Fruit fly (Drosophila melanogaster) whole organism, embryonic: ENCODE measurements around the gene Z600.

ENCODE experiments used
- B-H1 ChIP-seq: fragments of 200-800 bp; sonication (Bioruptor generic); IDR thresholded peaks from 3 replicates; pipeline ENCODE4 v1.3.6; 2022; ENCODE audit warnings: missing biosample characterization, missing genetic modification characterization
- B-H2 ChIP-seq: fragments of 200-800 bp; sonication (Bioruptor generic); optimal IDR thresholded peaks from 2 replicates; lab custom pipeline; 2018; ENCODE audit warnings: missing biosample characterization, mild to moderate bottlenecking, missing genetic modification characterization
- Bgb ChIP-seq: fragments of 200-800 bp; sonication (Bioruptor generic); IDR thresholded peaks from 2 replicates; pipeline ENCODE4 v1.3.6; 2022; ENCODE audit warnings: missing biosample characterization, missing genetic modification characterization; ENCODE audit not compliant: partially characterized antibody
- CG10959 ChIP-seq: fragments of 200-800 bp; sonication (Bioruptor generic); IDR thresholded peaks from 2 replicates; pipeline ENCODE4 v1.3.6; 2022; ENCODE audit warnings: missing biosample characterization, missing genetic modification characterization
- CG11247 ChIP-seq: fragments of 200-800 bp; sonication (Bioruptor generic); IDR thresholded peaks from 2 replicates; pipeline ENCODE4 v1.3.6; 2022; ENCODE audit warnings: missing biosample characterization, missing genetic modification characterization
- CG11456 ChIP-seq: fragments of 200-800 bp; sonication (Bioruptor generic); IDR thresholded peaks from 3 replicates; pipeline ENCODE4 v1.3.6; 2022; ENCODE audit warnings: missing biosample characterization, missing genetic modification characterization
- CG12071 ChIP-seq: fragments of 200-800 bp; sonication (Bioruptor generic); optimal IDR thresholded peaks from 3 replicates; lab custom pipeline; 2018; ENCODE audit warnings: missing biosample characterization, mild to moderate bottlenecking, missing genetic modification characterization
- CG1233 ChIP-seq: fragments of 200-800 bp; sonication (Bioruptor generic); optimal IDR thresholded peaks from 4 replicates; lab custom pipeline; 2018; ENCODE audit warnings: missing biosample characterization, mild to moderate bottlenecking, missing genetic modification characterization
- CG15269 ChIP-seq: fragments of 200-800 bp; sonication (Bioruptor generic); optimal IDR thresholded peaks from 2 replicates; lab custom pipeline; 2018; ENCODE audit warnings: missing biosample characterization, mild to moderate bottlenecking, missing genetic modification characterization, moderate library complexity
- CG17328 ChIP-seq: fragments of 200-800 bp; sonication (Bioruptor generic); IDR thresholded peaks from 2 replicates; pipeline ENCODE4 v1.3.6; 2022; ENCODE audit warnings: missing biosample characterization, missing genetic modification characterization
- CG17612 ChIP-seq: fragments of 200-800 bp; sonication (Bioruptor generic); IDR thresholded peaks from 2 replicates; pipeline ENCODE4 v1.3.6; 2022; ENCODE audit warnings: missing biosample characterization, missing genetic modification characterization
- CG18599 ChIP-seq: fragments of 200-800 bp; sonication (Bioruptor generic); optimal IDR thresholded peaks from 3 replicates; lab custom pipeline; 2017; ENCODE audit warnings: missing biosample characterization, missing genetic modification characterization, mild to moderate bottlenecking, moderate library complexity, missing genetic modification reagents
- CG2889 ChIP-seq: fragments of 200-800 bp; sonication (Bioruptor generic); IDR thresholded peaks from 3 replicates; pipeline ENCODE4 v1.3.6; 2022; ENCODE audit warnings: missing biosample characterization, missing genetic modification characterization
- CG30403 ChIP-seq: fragments of 200-800 bp; sonication (Bioruptor generic); optimal IDR thresholded peaks from 3 replicates; lab custom pipeline; 2016; ENCODE audit warnings: missing biosample characterization, missing genetic modification characterization
- CG32767 ChIP-seq: fragments of 200-800 bp; sonication (Bioruptor generic); IDR thresholded peaks from 2 replicates; pipeline ENCODE4 v1.3.6; 2022; ENCODE audit warnings: missing biosample characterization, missing genetic modification characterization
- CG3838 ChIP-seq: fragments of 200-800 bp; sonication (Bioruptor generic); optimal IDR thresholded peaks from 3 replicates; lab custom pipeline; 2016; ENCODE audit warnings: missing biosample characterization, missing genetic modification characterization
- CG4282 ChIP-seq: fragments of 200-800 bp; sonication (Bioruptor generic); optimal IDR thresholded peaks from 2 replicates; lab custom pipeline; 2016; ENCODE audit warnings: missing biosample characterization, missing genetic modification characterization
- CG4707 ChIP-seq: fragments of 200-800 bp; sonication (Bioruptor generic); optimal IDR thresholded peaks from 2 replicates; lab custom pipeline; 2018; ENCODE audit warnings: missing biosample characterization, mild to moderate bottlenecking, missing genetic modification characterization, moderate library complexity
- CG4730 ChIP-seq: fragments of 200-800 bp; sonication (Bioruptor generic); IDR thresholded peaks from 2 replicates; pipeline ENCODE4 v1.3.6; 2022; ENCODE audit warnings: missing biosample characterization, missing genetic modification characterization
- CG8924 ChIP-seq: fragments of 200-800 bp; optimal IDR thresholded peaks from 3 replicates; lab custom pipeline; 2019; ENCODE audit warnings: missing biosample characterization, mild to moderate bottlenecking, missing genetic modification characterization, moderate library complexity
- CG8944 ChIP-seq: fragments of 200-800 bp; sonication (Bioruptor generic); optimal IDR thresholded peaks from 3 replicates; lab custom pipeline; 2016; ENCODE audit warnings: missing biosample characterization, missing genetic modification characterization
- Chrac-16 ChIP-seq: fragments of 200-800 bp; sonication (Bioruptor generic); optimal IDR thresholded peaks from 3 replicates; lab custom pipeline; 2016; ENCODE audit warnings: missing biosample characterization, missing genetic modification characterization
- D ChIP-seq, 2 experiments: fragments of 200-800 bp in 1 of 2; fragments of >200 bp in 1 of 2; sonication (Bioruptor generic) in 1 of 2; optimal IDR thresholded peaks; 2 replicates in 1 of 2; 3 replicates in 1 of 2; lab custom pipeline; 2017; ENCODE audit warnings: mild to moderate bottlenecking in 1 of 2, missing biosample characterization in 1 of 2, missing genetic modification characterization in 1 of 2, missing genetic modification reagents in 1 of 2
- Dip2 ChIP-seq: fragments of 200-800 bp; sonication (Bioruptor generic); IDR thresholded peaks from 2 replicates; pipeline ENCODE4 v1.3.6; 2022; ENCODE audit warnings: missing biosample characterization, missing genetic modification characterization
- Dll ChIP-seq: fragments of 200-800 bp; sonication (Bioruptor generic); IDR thresholded peaks from 4 replicates; pipeline ENCODE4 v1.3.6; 2022; ENCODE audit warnings: missing biosample characterization, missing genetic modification characterization; ENCODE audit not compliant: partially characterized antibody
- Doc2 ChIP-seq: fragments of 200-800 bp; sonication (Bioruptor generic); IDR thresholded peaks from 2 replicates; pipeline ENCODE4 v1.3.6; 2022; ENCODE audit warnings: missing biosample characterization, missing genetic modification characterization
- Ets97D ChIP-seq: fragments of 200-800 bp; sonication (Bioruptor generic); optimal IDR thresholded peaks from 3 replicates; lab custom pipeline; 2016; ENCODE audit warnings: missing biosample characterization, missing genetic modification characterization
- Mad ChIP-seq: fragments of 200-800 bp; sonication (Bioruptor generic); optimal IDR thresholded peaks from 2 replicates; lab custom pipeline; 2016; ENCODE audit warnings: missing biosample characterization, missing genetic modification characterization
- Max ChIP-seq: fragments of 200-800 bp; sonication (Bioruptor generic); optimal IDR thresholded peaks from 2 replicates; lab custom pipeline; 2016; ENCODE audit warnings: missing biosample characterization, mild to moderate bottlenecking, missing genetic modification characterization
- Oaz ChIP-seq: fragments of 200-800 bp; sonication (Bioruptor generic); IDR thresholded peaks from 2 replicates; pipeline ENCODE4 v1.3.6; 2022; ENCODE audit warnings: missing biosample characterization, missing genetic modification characterization
- Pdp1 ChIP-seq, 2 experiments: fragments of 200-800 bp; sonication (Bioruptor generic); optimal IDR thresholded peaks; 3 replicates each; lab custom pipeline; 2016; ENCODE audit warnings: missing biosample characterization in 2 of 2, missing genetic modification characterization in 2 of 2, mild to moderate bottlenecking in 1 of 2, moderate library complexity in 1 of 2
- Sin3A ChIP-seq: fragments of >200 bp; optimal IDR thresholded peaks from 2 replicates; lab custom pipeline; 2018
- aop ChIP-seq: fragments of 200-800 bp; sonication (Bioruptor generic); IDR thresholded peaks from 2 replicates; pipeline ENCODE4 v1.3.6; 2022; ENCODE audit warnings: missing biosample characterization, missing genetic modification characterization
- chif ChIP-seq, 2 experiments: fragments of 200-800 bp; sonication (Bioruptor generic); optimal IDR thresholded peaks; 3 replicates each; lab custom pipeline; 2016; ENCODE audit warnings: missing biosample characterization in 2 of 2, missing genetic modification characterization in 2 of 2
- chinmo ChIP-seq: fragments of 200-800 bp; sonication (Bioruptor generic); IDR thresholded peaks from 4 replicates; pipeline ENCODE4 v1.3.6; 2022; ENCODE audit warnings: missing biosample characterization, missing genetic modification characterization; ENCODE audit not compliant: partially characterized antibody
- dan ChIP-seq: fragments of 200-800 bp; sonication (Bioruptor generic); IDR thresholded peaks from 2 replicates; pipeline ENCODE4 v1.3.6; 2022; ENCODE audit warnings: missing biosample characterization, missing genetic modification characterization
- gce ChIP-seq: fragments of 200-800 bp; sonication (Bioruptor generic); IDR thresholded peaks from 3 replicates; pipeline ENCODE4 v1.3.6; 2022; ENCODE audit warnings: missing biosample characterization, missing genetic modification characterization
- hbn ChIP-seq: fragments of 200-800 bp; sonication (Bioruptor generic); IDR thresholded peaks from 2 replicates; pipeline ENCODE4 v1.3.6; 2022; ENCODE audit warnings: missing biosample characterization, missing genetic modification characterization; ENCODE audit not compliant: partially characterized antibody
- nau ChIP-seq: fragments of 200-800 bp; sonication (Bioruptor generic); optimal IDR thresholded peaks from 3 replicates; lab custom pipeline; 2017; ENCODE audit warnings: missing biosample characterization, mild to moderate bottlenecking, missing genetic modification characterization, missing genetic modification reagents
- odd ChIP-seq: fragments of 200-800 bp; sonication (Bioruptor generic); optimal IDR thresholded peaks from 2 replicates; lab custom pipeline; 2017; ENCODE audit warnings: missing biosample characterization, mild to moderate bottlenecking, missing genetic modification characterization
- org-1 ChIP-seq: fragments of 200-800 bp; sonication (Bioruptor generic); optimal IDR thresholded peaks from 2 replicates; lab custom pipeline; 2017; ENCODE audit warnings: missing biosample characterization, missing genetic modification characterization
- p53 ChIP-seq: fragments of 200-800 bp; sonication (Bioruptor generic); optimal IDR thresholded peaks from 2 replicates; lab custom pipeline; 2016; ENCODE audit warnings: missing biosample characterization, missing genetic modification characterization
- scrt ChIP-seq: fragments of 200-800 bp; sonication (Bioruptor generic); optimal IDR thresholded peaks from 2 replicates; lab custom pipeline; 2018; ENCODE audit warnings: missing biosample characterization, mild to moderate bottlenecking, missing genetic modification characterization, moderate library complexity
- sob ChIP-seq: fragments of 200-800 bp; sonication (Bioruptor generic); IDR thresholded peaks from 2 replicates; pipeline ENCODE4 v1.3.6; 2022; ENCODE audit warnings: missing biosample characterization, missing genetic modification characterization
- stc ChIP-seq: fragments of 200-800 bp; sonication (Bioruptor generic); IDR thresholded peaks from 2 replicates; pipeline ENCODE4 v1.3.6; 2022; ENCODE audit warnings: missing biosample characterization, missing genetic modification characterization
- tna ChIP-seq: fragments of 200-800 bp; sonication (Bioruptor generic); IDR thresholded peaks from 2 replicates; pipeline ENCODE4 v1.3.6; 2022; ENCODE audit warnings: missing biosample characterization, missing genetic modification characterization; ENCODE audit not compliant: partially characterized antibody
- ttk ChIP-seq: fragments of 200-800 bp; sonication (Bioruptor generic); IDR thresholded peaks from 2 replicates; pipeline ENCODE4 v2.1.2; 2022; ENCODE audit warnings: missing biosample characterization, missing genetic modification characterization
- tx ChIP-seq: fragments of 200-800 bp; sonication (Bioruptor generic); optimal IDR thresholded peaks from 2 replicates; lab custom pipeline; 2016; ENCODE audit warnings: missing biosample characterization, missing genetic modification characterization
- vnd ChIP-seq: fragments of 200-800 bp; sonication (Bioruptor generic); IDR thresholded peaks from 3 replicates; pipeline ENCODE4 v1.3.6; 2022; ENCODE audit warnings: missing biosample characterization, missing genetic modification characterization; ENCODE audit not compliant: partially characterized antibody
- wdn ChIP-seq: fragments of 200-800 bp; sonication (Bioruptor generic); IDR thresholded peaks from 2 replicates; pipeline ENCODE4 v1.3.6; 2022; ENCODE audit warnings: missing biosample characterization, missing genetic modification characterization

Z600 gene

dm6 chr3L:15553993-15554644 is 45.3 kb downstream of the Z600 start, which contains the start of gene AGO2 (continued):
- TF ChIP-seq Chrac-16 (GFP tag; lab: Kevin White, UChicago): no peak
- peak; percentile 46 for TF ChIP-seq nau (GFP tag; lab: Kevin White, UChicago)
- TF ChIP-seq vnd (GFP tag; lab: Robert Waterston, UW): peak; percentile 62; the same call in 1 of the 3 replicates
- TF ChIP-seq B-H2 (GFP tag; lab: Kevin White, UChicago): no peak
- no peak for TF ChIP-seq org-1
- TF ChIP-seq ttk (GFP tag; lab: Robert Waterston, UW): no peak; the same call in 1 of the 2 replicates
- TF ChIP-seq CG8924 (tag; lab: Kevin White, UChicago): peak; percentile 38
- no peak for TF ChIP-seq B-H1 (GFP tag; lab: Robert Waterston, UW)
- TF ChIP-seq CG2889 (GFP tag; lab: Robert Waterston, UW): no peak
- no peak for TF ChIP-seq CG11247 (GFP tag; lab: Robert Waterston, UW)
- TF ChIP-seq Pdp1 (GFP tag; optimal IDR thresholded peaks at IDR 0.05; lab: Kevin White, UChicago): peak in 1 of 2 experiments; percentile 44
- TF ChIP-seq CG15269: no peak
- TF ChIP-seq sob (GFP tag; lab: Robert Waterston, UW): no peak
- TF ChIP-seq CG18599 (GFP tag; lab: Kevin White, UChicago): no peak
- TF ChIP-seq CG4730: no peak
- TF ChIP-seq hbn (GFP tag; lab: Robert Waterston, UW): peak; percentile 50
- no peak for TF ChIP-seq aop (GFP tag; lab: Robert Waterston, UW)
- TF ChIP-seq Dll (GFP tag; lab: Robert Waterston, UW): peak; percentile 73
- no peak for TF ChIP-seq CG12071 (GFP tag; lab: Kevin White, UChicago)
- no peak for TF ChIP-seq CG10959 (GFP tag; lab: Robert Waterston, UW)
- peak; percentile 75 for TF ChIP-seq tna (GFP tag; lab: Robert Waterston, UW)
- no peak for TF ChIP-seq CG4282
- peak; percentile 21 for TF ChIP-seq CG30403
- TF ChIP-seq CG11456 (GFP tag; lab: Robert Waterston, UW): no peak
- TF ChIP-seq Oaz (GFP tag; lab: Robert Waterston, UW): no peak
- TF ChIP-seq Bgb (GFP tag; lab: Robert Waterston, UW): peak; percentile 82
- no peak for TF ChIP-seq stc (GFP tag; lab: Robert Waterston, UW)
- TF ChIP-seq Sin3A (lab: Kevin White, UChicago): peak; percentile 59
- no peak for TF ChIP-seq Doc2
- TF ChIP-seq CG32767: no peak
- no peak for TF ChIP-seq CG17328 (GFP tag; lab: Robert Waterston, UW)
- no peak for TF ChIP-seq Mad (GFP tag; lab: Kevin White, UChicago)
- no peak for TF ChIP-seq CG17612 (GFP tag; lab: Robert Waterston, UW)
- no peak for TF ChIP-seq chif (GFP tag; optimal IDR thresholded peaks at IDR 0.05; lab: Kevin White, UChicago)
- TF ChIP-seq Dip2: no peak
- peak; percentile 95; the same call in 2 of the 4 replicates for TF ChIP-seq chinmo
- TF ChIP-seq CG3838 (GFP tag; lab: Kevin White, UChicago): no peak
- TF ChIP-seq Max (GFP tag; lab: Kevin White, UChicago): no peak
- no peak for TF ChIP-seq D (optimal IDR thresholded peaks at IDR 0.05; lab: Kevin White, UChicago)
- no peak for TF ChIP-seq D (GFP tag; optimal IDR thresholded peaks at IDR 0.05; lab: Kevin White, UChicago)
- TF ChIP-seq dan (GFP tag; lab: Robert Waterston, UW): no peak
- TF ChIP-seq CG1233: no peak
- TF ChIP-seq tx (GFP tag; lab: Kevin White, UChicago): no peak
- no peak for TF ChIP-seq p53
- peak; percentile 20 for TF ChIP-seq odd
- peak; percentile 40 for TF ChIP-seq scrt (GFP tag; lab: Kevin White, UChicago)
- TF ChIP-seq CG8944 (GFP tag; lab: Kevin White, UChicago): no peak
- no peak for TF ChIP-seq CG4707 (GFP tag; lab: Kevin White, UChicago)
- peak; percentile 17 for TF ChIP-seq Ets97D (GFP tag; lab: Kevin White, UChicago)
- no peak for TF ChIP-seq wdn
- no peak for TF ChIP-seq gce (GFP tag; lab: Robert Waterston, UW)
